Fruit fly (Drosophila melanogaster): ENCODE data around the gene sim.

dm6 chr3R:13041750-13042149 lies 15.8 kb upstream of the sim start, which contains the start of gene CG11670:
- TF ChIP-seq H15 (GFP tag; IDR thresholded peaks at IDR 0.05) (no peak), Hmr (GFP tag; optimal IDR thresholded peaks at IDR 0.05) (no peak)

Measured in whole organism, embryonic.